Worm (Caenorhabditis elegans) whole organism, L2 larva: Measurements from ENCODE around the gene serp-1.1.

Experiments
- F13H6.1 ChIP-seq: sonication (generic microtip); optimal IDR thresholded peaks from 2 replicates; lab custom pipeline; 2016; ENCODE audit warnings: missing genetic modification characterization, missing compliant biosample characterization
- Y55F3AM.14 ChIP-seq: fragments of 200-800 bp; sonication (Bioruptor generic); optimal IDR thresholded peaks from 2 replicates; lab custom pipeline; 2018; ENCODE audit warnings: mild to moderate bottlenecking, missing genetic modification characterization, missing compliant biosample characterization
- ZK546.5 ChIP-seq: sonication (generic microtip); optimal IDR thresholded peaks from 2 replicates; lab custom pipeline; 2017; ENCODE audit warnings: missing biosample characterization, missing genetic modification characterization
- blmp-1 ChIP-seq: sonication (generic microtip); optimal IDR thresholded peaks from 2 replicates; lab custom pipeline; 2017; ENCODE audit warnings: missing genetic modification characterization, mild to moderate bottlenecking, missing compliant biosample characterization, antibody characterized with exemption, moderate library complexity; ENCODE audit not compliant: insufficient read depth
- ceh-82 ChIP-seq: fragments of 150-350 bp; optimal IDR thresholded peaks from 2 replicates; lab custom pipeline; 2014; ENCODE audit warnings: missing biosample characterization, missing genetic modification characterization
- crh-2 ChIP-seq: sonication (generic microtip); optimal IDR thresholded peaks from 2 replicates; lab custom pipeline; 2017; ENCODE audit warnings: missing biosample characterization, missing genetic modification characterization
- dmd-4 ChIP-seq: sonication (generic microtip); optimal IDR thresholded peaks from 2 replicates; lab custom pipeline; 2017; ENCODE audit warnings: missing biosample characterization, missing genetic modification characterization
- egl-27 ChIP-seq: sonication (generic microtip); optimal IDR thresholded peaks from 3 replicates; lab custom pipeline; 2017; ENCODE audit warnings: missing biosample characterization, missing genetic modification reagents, missing genetic modification characterization
- elt-1 ChIP-seq: fragments of 150-350 bp; optimal IDR thresholded peaks from 2 replicates; lab custom pipeline; 2014; ENCODE audit warnings: missing biosample characterization, missing genetic modification characterization
- elt-3 ChIP-seq: sonication (generic microtip); optimal IDR thresholded peaks from 2 replicates; lab custom pipeline; 2017; ENCODE audit warnings: missing biosample characterization, missing genetic modification characterization
- fos-1 ChIP-seq: fragments of 150-350 bp; optimal IDR thresholded peaks from 2 replicates; lab custom pipeline; 2014; ENCODE audit warnings: missing biosample characterization, missing genetic modification characterization
- gmeb-1 ChIP-seq: fragments of 150-350 bp; optimal IDR thresholded peaks from 2 replicates; lab custom pipeline; 2014; ENCODE audit warnings: missing biosample characterization, missing genetic modification characterization
- lin-13 ChIP-seq: fragments of 150-350 bp; optimal IDR thresholded peaks from 2 replicates; lab custom pipeline; 2014; ENCODE audit warnings: missing biosample characterization, missing genetic modification reagents, missing genetic modification characterization
- lin-39 ChIP-seq: fragments of 150-350 bp; optimal IDR thresholded peaks from 2 replicates; lab custom pipeline; 2014; ENCODE audit warnings: missing biosample characterization, missing genetic modification reagents, missing genetic modification characterization
- lsy-2 ChIP-seq, 2 experiments: fragments of 150-350 bp in 1 of 2; sonication (generic microtip) in 1 of 2; optimal IDR thresholded peaks; 2 replicates each; lab custom pipeline; 2014 to 2017; ENCODE audit warnings: missing biosample characterization in 2 of 2, missing genetic modification characterization in 2 of 2
- mab-5 ChIP-seq: fragments of 150-350 bp; optimal IDR thresholded peaks from 2 replicates; lab custom pipeline; 2014; ENCODE audit warnings: missing biosample characterization, missing genetic modification characterization
- mbf-1 ChIP-seq: sonication (generic microtip); optimal IDR thresholded peaks from 2 replicates; lab custom pipeline; 2017; ENCODE audit warnings: missing biosample characterization, missing genetic modification characterization
- mdl-1 ChIP-seq, 2 experiments: fragments of 150-350 bp in 1 of 2; sonication (generic microtip) in 1 of 2; optimal IDR thresholded peaks; 2 replicates each; lab custom pipeline; 2017; ENCODE audit warnings: missing biosample characterization in 2 of 2, missing genetic modification characterization in 2 of 2
- nhr-10 ChIP-seq: sonication (generic microtip); optimal IDR thresholded peaks from 2 replicates; lab custom pipeline; 2017; ENCODE audit warnings: missing biosample characterization, missing genetic modification characterization
- nhr-11 ChIP-seq: fragments of 150-350 bp; optimal IDR thresholded peaks from 2 replicates; lab custom pipeline; 2014; ENCODE audit warnings: missing biosample characterization, missing genetic modification characterization
- nhr-129 ChIP-seq: fragments of 150-350 bp; optimal IDR thresholded peaks from 2 replicates; lab custom pipeline; 2014; ENCODE audit warnings: missing biosample characterization, missing genetic modification characterization
- nhr-21 ChIP-seq: fragments of 150-350 bp; optimal IDR thresholded peaks from 2 replicates; lab custom pipeline; 2014; ENCODE audit warnings: missing biosample characterization, missing genetic modification characterization
- nhr-23 ChIP-seq: fragments of 150-350 bp; optimal IDR thresholded peaks from 2 replicates; lab custom pipeline; 2014; ENCODE audit warnings: missing biosample characterization, missing genetic modification reagents, missing genetic modification characterization
- nhr-237 ChIP-seq: fragments of 150-350 bp; optimal IDR thresholded peaks from 2 replicates; lab custom pipeline; 2014; ENCODE audit warnings: missing biosample characterization, missing genetic modification characterization
- nhr-6 ChIP-seq: fragments of 150-350 bp; optimal IDR thresholded peaks from 2 replicates; lab custom pipeline; 2014; ENCODE audit warnings: missing biosample characterization, missing genetic modification characterization
- sem-4 ChIP-seq: fragments of 150-350 bp; optimal IDR thresholded peaks from 2 replicates; lab custom pipeline; 2014; ENCODE audit warnings: missing biosample characterization, missing genetic modification reagents, missing genetic modification characterization
- skn-1 ChIP-seq: sonication (generic microtip); optimal IDR thresholded peaks from 2 replicates; lab custom pipeline; 2017; ENCODE audit warnings: missing biosample characterization, missing genetic modification characterization
- sma-3 ChIP-seq: sonication (generic microtip); optimal IDR thresholded peaks from 2 replicates; lab custom pipeline; 2016; ENCODE audit warnings: missing genetic modification reagents, missing genetic modification characterization, missing compliant biosample characterization
- sma-9 ChIP-seq, 2 experiments: fragments of 150-350 bp in 1 of 2; sonication (generic microtip) in 1 of 2; optimal IDR thresholded peaks; 2 replicates each; lab custom pipeline; 2014 to 2016; ENCODE audit warnings: missing genetic modification characterization in 2 of 2, mild to moderate bottlenecking in 1 of 2, missing biosample characterization in 1 of 2, missing compliant biosample characterization in 1 of 2, missing genetic modification reagents in 1 of 2, moderate library complexity in 1 of 2
- snpc-4 ChIP-seq: fragments of 150-350 bp; optimal IDR thresholded peaks from 2 replicates; lab custom pipeline; 2014; ENCODE audit warnings: missing biosample characterization, missing genetic modification characterization
- unc-62 ChIP-seq: fragments of 150-350 bp; optimal IDR thresholded peaks from 2 replicates; lab custom pipeline; 2014; ENCODE audit warnings: missing biosample characterization, missing genetic modification reagents, missing genetic modification characterization
- zag-1 ChIP-seq: fragments of 150-350 bp; optimal IDR thresholded peaks from 2 replicates; lab custom pipeline; 2014; ENCODE audit warnings: missing biosample characterization, missing genetic modification characterization
- ztf-4 ChIP-seq: fragments of 150-350 bp; optimal IDR thresholded peaks from 2 replicates; lab custom pipeline; 2014; ENCODE audit warnings: missing biosample characterization, missing genetic modification characterization

serp-1.1 gene

ce11 chrX:15794977-15795376 lies 46.4 kb upstream of the serp-1.1 start, which contains the start of gene Y7A5A.10:
Gene Y7A5A.10 (minus strand): TSS chrX:15795077.
- TF ChIP-seq fos-1 (tag; lab: Kevin White, UChicago) = no peak

ce11 chrX:15796633-15797032 lies 44.7 kb upstream of the serp-1.1 start:
- peak; percentile 59 for TF ChIP-seq nhr-21 (tag; lab: Kevin White, UChicago)
- peak; percentile 10 for TF ChIP-seq sma-3 (GFP tag; lab: Kevin White, UChicago)
- no peak for TF ChIP-seq ZK546.5 (tag; lab: Kevin White, UChicago)

ce11 chrX:15799595-15799994 lies 41.8 kb upstream of the serp-1.1 start, which contains the start of gene Y7A5A.6:
Gene Y7A5A.6 (minus strand): TSS chrX:15799695.
- no peak for TF ChIP-seq mab-5
- TF ChIP-seq nhr-23 (tag; lab: Kevin White, UChicago) = no peak
- no peak for TF ChIP-seq nhr-21 (tag; lab: Kevin White, UChicago)
- TF ChIP-seq nhr-6 (tag; lab: Kevin White, UChicago) = no peak
- TF ChIP-seq dmd-4 (tag; lab: Kevin White, UChicago) = no peak
- TF ChIP-seq ceh-82 (tag; lab: Kevin White, UChicago) = no peak
- no peak for TF ChIP-seq unc-62 (GFP tag; lab: Kevin White, UChicago)
- no peak for TF ChIP-seq nhr-237 (tag; lab: Kevin White, UChicago)
- no peak for TF ChIP-seq elt-3 (tag; lab: Kevin White, UChicago)
- TF ChIP-seq F13H6.1 (tag; lab: Kevin White, UChicago) = no peak
- TF ChIP-seq gmeb-1 (tag; lab: Kevin White, UChicago) = no peak
- no peak for TF ChIP-seq fos-1 (tag; lab: Kevin White, UChicago)
- TF ChIP-seq skn-1 (tag; lab: Kevin White, UChicago) = no peak

ce11 chrX:15801827-15802226 lies 39.5 kb upstream of the serp-1.1 start:
- no peak for TF ChIP-seq nhr-129 (tag; lab: Kevin White, UChicago)
- TF ChIP-seq sma-9 (GFP tag; optimal IDR thresholded peaks at IDR 0.05; lab: Kevin White, UChicago) = no peak
- TF ChIP-seq sma-9 (tag; optimal IDR thresholded peaks at IDR 0.05; lab: Kevin White, UChicago) = no peak
- TF ChIP-seq mab-5 = no peak
- no peak for TF ChIP-seq dmd-4 (tag; lab: Kevin White, UChicago)
- no peak for TF ChIP-seq sem-4 (tag; lab: Kevin White, UChicago)
- TF ChIP-seq ztf-4 = no peak
- TF ChIP-seq egl-27 (tag; lab: Kevin White, UChicago) = no peak
- TF ChIP-seq blmp-1 = no peak
- no peak for TF ChIP-seq nhr-237 (tag; lab: Kevin White, UChicago)
- TF ChIP-seq lin-39 = no peak
- no peak for TF ChIP-seq Y55F3AM.14
- TF ChIP-seq elt-1 (tag; lab: Kevin White, UChicago) = no peak
- TF ChIP-seq mdl-1 (tag; optimal IDR thresholded peaks at IDR 0.05; lab: Kevin White, UChicago) = no peak
- TF ChIP-seq snpc-4 (tag; lab: Kevin White, UChicago) = no peak
- TF ChIP-seq nhr-11 = no peak
- TF ChIP-seq F13H6.1 (tag; lab: Kevin White, UChicago) = no peak
- TF ChIP-seq elt-3 (tag; lab: Kevin White, UChicago) = no peak
- TF ChIP-seq lin-13 = no peak
- no peak for TF ChIP-seq skn-1 (tag; lab: Kevin White, UChicago)
- TF ChIP-seq, all 48 proteins: peak for 0

- TF ChIP-seq blmp-1 (no peak), crh-2 (tag; lab: Kevin White, UChicago) (no peak), sma-9 (GFP tag; optimal IDR thresholded peaks at IDR 0.05; lab: Kevin White, UChicago) (no peak), sma-9 (tag; optimal IDR thresholded peaks at IDR 0.05; lab: Kevin White, UChicago) (no peak), zag-1 (no peak), skn-1 (tag; lab: Kevin White, UChicago) (no peak), sem-4 (tag; lab: Kevin White, UChicago) (no peak), mab-5 (no peak), snpc-4 (tag; lab: Kevin White, UChicago) (no peak), nhr-129 (tag; lab: Kevin White, UChicago) (no peak), mbf-1 (tag; lab: Kevin White, UChicago) (no peak), lin-39 (no peak), lsy-2 (tag; optimal IDR thresholded peaks at IDR 0.05; lab: Kevin White, UChicago) (no peak), nhr-10 (no peak)
Measured at ce11 chrX:15804072-15804471, 37.3 kb upstream of the serp-1.1 start, which contains the start of gene Y7A5A.7. Gene Y7A5A.7 (minus strand): TSS chrX:15804172.
